Worm (Caenorhabditis elegans): Measurements from ENCODE around the gene ZK792.7.

ce11 chrIV:11644705-11645104 lies 49.5 kb upstream of the ZK792.7 start:
- TF ChIP-seq snpc-4 (tag; optimal IDR thresholded peaks at IDR 0.05) (no peak), pha-4 (GFP tag; IDR thresholded peaks at IDR 0.05) (no peak), pha-4 (tag; optimal IDR thresholded peaks at IDR 0.05) (no peak), ces-1 (GFP tag; optimal IDR thresholded peaks at IDR 0.05) (no peak), daf-8 (GFP tag; IDR thresholded peaks at IDR 0.05) (no peak), lsy-2 (tag; optimal IDR thresholded peaks at IDR 0.05) (peak in 1 of 2 experiments; percentile 53), nhr-237 (tag; optimal IDR thresholded peaks at IDR 0.05) (no peak), lin-13 (GFP tag; optimal IDR thresholded peaks at IDR 0.05) (no peak), hlh-30 (tag; optimal IDR thresholded peaks at IDR 0.05; ENCODE audit: insufficient read depth) (no peak)
